Fruit fly (Drosophila melanogaster) whole organism, embryonic: ENCODE measurements around the gene CG4459.
A peak's percentile ranks its signal among the peaks of the same experiment; 100 is the strongest.

ENCODE experiments used
- Abd-B ChIP-seq: fragments of 200-800 bp; sonication (Bioruptor generic); optimal IDR thresholded peaks from 2 replicates; lab custom pipeline; 2018; ENCODE audit warnings: missing biosample characterization, mild to moderate bottlenecking, missing genetic modification characterization, moderate library complexity
- Atf-2 ChIP-seq: fragments of 200-800 bp; sonication (Bioruptor generic); optimal IDR thresholded peaks from 2 replicates; lab custom pipeline; 2016; ENCODE audit warnings: missing biosample characterization, missing genetic modification characterization
- Atf3 ChIP-seq: fragments of 200-800 bp; sonication (Bioruptor generic); optimal IDR thresholded peaks from 3 replicates; lab custom pipeline; 2016; ENCODE audit warnings: missing biosample characterization, missing genetic modification characterization
- CG11085 ChIP-seq: fragments of 200-800 bp; sonication (Bioruptor generic); IDR thresholded peaks from 2 replicates; pipeline ENCODE4 v1.3.6; 2022; ENCODE audit warnings: missing biosample characterization, missing genetic modification characterization
- CG11504 ChIP-seq: fragments of 200-800 bp; sonication (Bioruptor generic); optimal IDR thresholded peaks from 3 replicates; lab custom pipeline; 2019; ENCODE audit warnings: missing biosample characterization, mild to moderate bottlenecking, missing genetic modification characterization, moderate library complexity
- CG11560 ChIP-seq: fragments of 200-800 bp; sonication (Bioruptor generic); IDR thresholded peaks from 3 replicates; pipeline ENCODE4 v1.3.6; 2022; ENCODE audit warnings: missing biosample characterization, missing genetic modification characterization
- CG11695 ChIP-seq: fragments of 200-800 bp; sonication (Bioruptor generic); IDR thresholded peaks from 3 replicates; pipeline ENCODE4 v1.3.6; 2022; ENCODE audit warnings: missing biosample characterization, missing genetic modification characterization
- CG12236 ChIP-seq: fragments of 200-800 bp; sonication (Bioruptor generic); optimal IDR thresholded peaks from 2 replicates; lab custom pipeline; 2016; ENCODE audit warnings: missing biosample characterization, missing genetic modification characterization
- CG12659 ChIP-seq: fragments of 200-800 bp; sonication (Bioruptor generic); optimal IDR thresholded peaks from 3 replicates; lab custom pipeline; 2017; ENCODE audit warnings: mild to moderate bottlenecking, missing biosample characterization, missing genetic modification reagents, missing genetic modification characterization
- CG13123 ChIP-seq: fragments of 200-800 bp; sonication (Bioruptor generic); optimal IDR thresholded peaks from 2 replicates; lab custom pipeline; 2016; ENCODE audit warnings: missing biosample characterization, missing genetic modification characterization
- CG14014 ChIP-seq: fragments of 200-800 bp; sonication (Bioruptor generic); IDR thresholded peaks from 2 replicates; pipeline ENCODE4 v1.3.6; 2022; ENCODE audit warnings: missing biosample characterization, missing genetic modification characterization
- CG1602 ChIP-seq: fragments of 200-800 bp; sonication (Bioruptor generic); optimal IDR thresholded peaks from 3 replicates; lab custom pipeline; 2016; ENCODE audit warnings: missing biosample characterization, missing genetic modification characterization
- CG1603 ChIP-seq: fragments of 200-800 bp; sonication (Bioruptor generic); optimal IDR thresholded peaks from 2 replicates; lab custom pipeline; 2019; ENCODE audit warnings: missing biosample characterization, mild to moderate bottlenecking, missing genetic modification characterization, moderate library complexity
- CG17359 ChIP-seq: fragments of 200-800 bp; sonication (Bioruptor generic); optimal IDR thresholded peaks from 3 replicates; lab custom pipeline; 2018; ENCODE audit warnings: missing biosample characterization, mild to moderate bottlenecking, missing genetic modification characterization, moderate library complexity
- CG17385 ChIP-seq: fragments of 200-800 bp; sonication (Bioruptor generic); optimal IDR thresholded peaks from 3 replicates; lab custom pipeline; 2018; ENCODE audit warnings: missing biosample characterization, mild to moderate bottlenecking, missing genetic modification characterization
- CG2202 ChIP-seq: fragments of 200-800 bp; sonication (Bioruptor generic); optimal IDR thresholded peaks from 2 replicates; lab custom pipeline; 2018; ENCODE audit warnings: missing biosample characterization, mild to moderate bottlenecking, missing genetic modification characterization
- CG2875 ChIP-seq: fragments of 200-800 bp; sonication (Bioruptor generic); optimal IDR thresholded peaks from 2 replicates; lab custom pipeline; 2017; ENCODE audit warnings: missing biosample characterization, mild to moderate bottlenecking, missing genetic modification characterization, missing genetic modification reagents
- CG33213 ChIP-seq: fragments of 200-800 bp; sonication (Bioruptor generic); optimal IDR thresholded peaks from 3 replicates; lab custom pipeline; 2016; ENCODE audit warnings: missing biosample characterization, missing genetic modification characterization
- CG6689 ChIP-seq: fragments of 200-800 bp; sonication (Bioruptor generic); IDR thresholded peaks from 2 replicates; pipeline ENCODE4 v1.3.6; 2022; ENCODE audit warnings: missing biosample characterization, missing genetic modification characterization
- CG6791 ChIP-seq: fragments of 200-800 bp; sonication (Bioruptor generic); IDR thresholded peaks from 3 replicates; pipeline ENCODE4 v1.3.6; 2022; ENCODE audit warnings: missing biosample characterization, missing genetic modification characterization; ENCODE audit not compliant: partially characterized antibody
- CG6813 ChIP-seq: fragments of 200-800 bp; sonication (Bioruptor generic); optimal IDR thresholded peaks from 2 replicates; lab custom pipeline; 2017; ENCODE audit warnings: missing biosample characterization, missing genetic modification characterization, mild to moderate bottlenecking, moderate library complexity, missing genetic modification reagents
- CG7372 ChIP-seq: fragments of 200-800 bp; sonication (Bioruptor generic); IDR thresholded peaks from 2 replicates; pipeline ENCODE4 v1.3.6; 2022; ENCODE audit warnings: missing biosample characterization, missing genetic modification characterization
- CG8924 ChIP-seq: fragments of 200-800 bp; optimal IDR thresholded peaks from 3 replicates; lab custom pipeline; 2019; ENCODE audit warnings: missing biosample characterization, mild to moderate bottlenecking, missing genetic modification characterization, moderate library complexity
- CG9215 ChIP-seq: fragments of 200-800 bp; sonication (Bioruptor generic); IDR thresholded peaks from 2 replicates; pipeline ENCODE4 v1.3.6; 2022; ENCODE audit warnings: missing biosample characterization, missing genetic modification characterization
- CoRest ChIP-seq: fragments of 200-800 bp; sonication (Bioruptor generic); optimal IDR thresholded peaks from 3 replicates; lab custom pipeline; 2018; ENCODE audit warnings: missing biosample characterization, mild to moderate bottlenecking, missing genetic modification characterization, moderate library complexity
- E2f2 ChIP-seq: fragments of 200-800 bp; sonication (Bioruptor generic); IDR thresholded peaks from 2 replicates; pipeline ENCODE4 v1.3.6; 2022; ENCODE audit warnings: missing biosample characterization, missing genetic modification characterization
- Eip74EF ChIP-seq, 2 experiments: fragments of 200-800 bp in 1 of 2; fragments of >200 bp in 1 of 2; sonication (Bioruptor generic) in 1 of 2; optimal IDR thresholded peaks; 2 replicates each; lab custom pipeline; 2017 to 2019; ENCODE audit warnings: missing biosample characterization in 2 of 2, missing genetic modification characterization in 2 of 2, mild to moderate bottlenecking in 1 of 2, moderate library complexity in 1 of 2
- Fer1 ChIP-seq: fragments of 200-800 bp; sonication (Bioruptor generic); optimal IDR thresholded peaks from 2 replicates; lab custom pipeline; 2017; ENCODE audit warnings: missing biosample characterization, mild to moderate bottlenecking, missing genetic modification characterization
- HLHmδ ChIP-seq: fragments of 200-800 bp; sonication (Bioruptor generic); optimal IDR thresholded peaks from 2 replicates; lab custom pipeline; 2018; ENCODE audit warnings: missing biosample characterization, mild to moderate bottlenecking, missing genetic modification characterization, moderate library complexity
- Jarid2 ChIP-seq: fragments of 200-800 bp; sonication (Bioruptor generic); optimal IDR thresholded peaks from 3 replicates; lab custom pipeline; 2017; ENCODE audit warnings: mild to moderate bottlenecking, missing biosample characterization, missing genetic modification reagents, missing genetic modification characterization
- NC2β ChIP-seq: fragments of 200-800 bp; sonication (Bioruptor generic); optimal IDR thresholded peaks from 2 replicates; lab custom pipeline; 2016; ENCODE audit warnings: missing biosample characterization, missing genetic modification characterization
- Neu2 ChIP-seq: fragments of 200-800 bp; sonication (Bioruptor generic); optimal IDR thresholded peaks from 3 replicates; lab custom pipeline; 2016; ENCODE audit warnings: missing biosample characterization, missing genetic modification characterization, borderline replicate concordance
- Pdp1 ChIP-seq, 2 experiments: fragments of 200-800 bp; sonication (Bioruptor generic); optimal IDR thresholded peaks; 3 replicates each; lab custom pipeline; 2016; ENCODE audit warnings: missing biosample characterization in 2 of 2, missing genetic modification characterization in 2 of 2, mild to moderate bottlenecking in 1 of 2, moderate library complexity in 1 of 2
- TFAM ChIP-seq: fragments of 200-800 bp; sonication (Bioruptor generic); optimal IDR thresholded peaks from 2 replicates; lab custom pipeline; 2017; ENCODE audit warnings: missing biosample characterization, missing genetic modification characterization, inconsistent platforms
- bcd ChIP-seq: fragments of 200-800 bp; sonication (Bioruptor generic); optimal IDR thresholded peaks from 2 replicates; lab custom pipeline; 2017; ENCODE audit warnings: missing biosample characterization, mild to moderate bottlenecking, missing genetic modification characterization
- dpn ChIP-seq, 2 experiments: fragments of 200-800 bp; sonication (Bioruptor generic); optimal IDR thresholded peaks; 3 replicates each; lab custom pipeline; 2016; ENCODE audit warnings: missing biosample characterization in 2 of 2, missing genetic modification characterization in 2 of 2
- dysf ChIP-seq: fragments of 200-800 bp; sonication (Bioruptor generic); IDR thresholded peaks from 3 replicates; pipeline ENCODE4 v1.3.6; 2022; ENCODE audit warnings: missing biosample characterization, missing genetic modification characterization
- eve ChIP-seq, 2 experiments: fragments of >200 bp; optimal IDR thresholded peaks; 2 replicates each; lab custom pipeline; 2017; ENCODE audit warnings: missing biosample characterization in 2 of 2, missing genetic modification characterization in 2 of 2
- gcm ChIP-seq: fragments of 200-800 bp; sonication (Bioruptor generic); optimal IDR thresholded peaks from 2 replicates; lab custom pipeline; 2019; ENCODE audit warnings: missing biosample characterization, mild to moderate bottlenecking, missing genetic modification characterization, moderate library complexity
- gt ChIP-seq: fragments of 200-800 bp; sonication (Bioruptor generic); IDR thresholded peaks from 2 replicates; pipeline ENCODE4 v1.3.6; 2022; ENCODE audit warnings: missing biosample characterization, missing genetic modification characterization
- kay ChIP-seq: fragments of 200-800 bp; sonication (Bioruptor generic); optimal IDR thresholded peaks from 2 replicates; lab custom pipeline; 2016; ENCODE audit warnings: missing biosample characterization, missing genetic modification characterization
- kni ChIP-seq: fragments of 200-800 bp; sonication (Bioruptor generic); optimal IDR thresholded peaks from 3 replicates; lab custom pipeline; 2017; ENCODE audit warnings: mild to moderate bottlenecking, missing biosample characterization, missing genetic modification reagents, missing genetic modification characterization
- lilli ChIP-seq: fragments of 200-800 bp; sonication (Bioruptor generic); optimal IDR thresholded peaks from 3 replicates; lab custom pipeline; 2016; ENCODE audit warnings: missing biosample characterization, missing genetic modification characterization
- ranshi ChIP-seq: fragments of 200-800 bp; sonication (Bioruptor generic); IDR thresholded peaks from 2 replicates; pipeline ENCODE4 v1.3.6; 2022; ENCODE audit warnings: missing biosample characterization, missing genetic modification characterization
- sisA ChIP-seq: fragments of 200-800 bp; sonication (Bioruptor generic); IDR thresholded peaks from 2 replicates; pipeline ENCODE4 v1.3.6; 2022; ENCODE audit warnings: missing biosample characterization, missing genetic modification characterization
- stwl ChIP-seq: fragments of 200-800 bp; sonication (Bioruptor generic); optimal IDR thresholded peaks from 3 replicates; lab custom pipeline; 2018; ENCODE audit warnings: missing biosample characterization, mild to moderate bottlenecking, missing genetic modification characterization, moderate library complexity
- sug ChIP-seq: fragments of 200-800 bp; optimal IDR thresholded peaks from 2 replicates; lab custom pipeline; 2019; ENCODE audit warnings: missing biosample characterization, mild to moderate bottlenecking, missing genetic modification characterization, moderate library complexity
- tio ChIP-seq: fragments of 200-800 bp; sonication (Bioruptor generic); optimal IDR thresholded peaks from 2 replicates; lab custom pipeline; 2017; ENCODE audit warnings: missing biosample characterization, missing genetic modification characterization, inconsistent platforms
- twi ChIP-seq: fragments of 200-800 bp; optimal IDR thresholded peaks from 2 replicates; lab custom pipeline; 2019; ENCODE audit warnings: missing biosample characterization, mild to moderate bottlenecking, missing genetic modification characterization, moderate library complexity

Gene CG4459

dm6 chr3R:19904865-19905373 is 23.5 kb downstream of the CG4459 start, which contains the start of the genes Surf6 and RhoGAP92B (continued):
- peak; percentile 84 for TF ChIP-seq E2f2 (GFP tag; lab: Robert Waterston, UW)
- 0 out of 3 replicates have a peak, but pooled peaks have one; percentile 43 for TF ChIP-seq CG6791 (GFP tag; lab: Robert Waterston, UW)
- TF ChIP-seq dysf (GFP tag; lab: Robert Waterston, UW) = 0 out of 3 replicates have a peak, but pooled peaks have one; percentile 42
- peak; percentile 85 for TF ChIP-seq CG1603 (tag; lab: Kevin White, UChicago)
- TF ChIP-seq gt (GFP tag; lab: Robert Waterston, UW) = no peak
- peak; percentile 63 for TF ChIP-seq gcm (GFP tag; lab: Kevin White, UChicago)
- no peak for TF ChIP-seq HLHmδ (GFP tag; lab: Kevin White, UChicago)
- TF ChIP-seq NC2β (GFP tag; lab: Kevin White, UChicago) = peak; percentile 78
- TF ChIP-seq CG12659 (GFP tag; lab: Kevin White, UChicago) = peak; percentile 88
- peak; percentile 17 for TF ChIP-seq CG1602 (GFP tag; lab: Kevin White, UChicago)
- peak; percentile 39 for TF ChIP-seq kni (GFP tag; lab: Kevin White, UChicago)
- TF ChIP-seq kay (GFP tag; lab: Kevin White, UChicago) = peak; percentile 75
- no peak for TF ChIP-seq TFAM (GFP tag; lab: Kevin White, UChicago)
- TF ChIP-seq stwl (tag; lab: Kevin White, UChicago) = peak; percentile 89
- no peak for TF ChIP-seq Abd-B (GFP tag; lab: Kevin White, UChicago)
- TF ChIP-seq Pdp1 (GFP tag; optimal IDR thresholded peaks at IDR 0.05; lab: Kevin White, UChicago) = peak; percentile 45 to 61
- TF ChIP-seq CG11504 (tag; lab: Kevin White, UChicago) = peak; percentile 69
- peak; percentile 71 for TF ChIP-seq lilli (GFP tag; lab: Kevin White, UChicago)
- TF ChIP-seq CG6689 (GFP tag; lab: Robert Waterston, UW) = peak; percentile 57
- peak in 1 of 2 experiments; percentile 60 for TF ChIP-seq Eip74EF (GFP tag; optimal IDR thresholded peaks at IDR 0.05; lab: Kevin White, UChicago)
- TF ChIP-seq bcd (GFP tag; lab: Kevin White, UChicago) = peak; percentile 59
- TF ChIP-seq CG33213 = peak; percentile 76
- TF ChIP-seq Fer1 (GFP tag; lab: Kevin White, UChicago) = peak; percentile 79
- TF ChIP-seq sug (tag; lab: Kevin White, UChicago) = peak; percentile 69
- TF ChIP-seq CG8924 (tag; lab: Kevin White, UChicago) = peak; percentile 70
- TF ChIP-seq CG7372 (GFP tag; lab: Robert Waterston, UW) = no peak
- TF ChIP-seq Jarid2 (GFP tag; lab: Kevin White, UChicago) = peak; percentile 53
- peak; percentile 66 for TF ChIP-seq CoRest (tag; lab: Kevin White, UChicago)
- peak; percentile 36; the same call in 1 of the 2 replicates for TF ChIP-seq sisA (GFP tag; lab: Robert Waterston, UW)
- TF ChIP-seq tio = no peak
- TF ChIP-seq CG12236 (GFP tag; lab: Kevin White, UChicago) = no peak
- TF ChIP-seq Atf-2 (GFP tag; lab: Kevin White, UChicago) = peak; percentile 33
- TF ChIP-seq CG11085 (GFP tag; lab: Robert Waterston, UW) = no peak
- no peak for TF ChIP-seq CG13123 (GFP tag; lab: Kevin White, UChicago)
- TF ChIP-seq dpn (GFP tag; optimal IDR thresholded peaks at IDR 0.05; lab: Kevin White, UChicago) = peak; percentile 58 to 68
- peak; percentile 15 for TF ChIP-seq CG2875 (GFP tag; lab: Kevin White, UChicago)
- no peak for TF ChIP-seq eve (GFP tag; optimal IDR thresholded peaks at IDR 0.05; lab: Kevin White, UChicago)
- TF ChIP-seq twi (tag; lab: Kevin White, UChicago) = peak; percentile 38
- peak; percentile 67 for TF ChIP-seq CG17385
- peak; percentile 62 for TF ChIP-seq CG17359 (tag; lab: Kevin White, UChicago)
- peak; percentile 37 for TF ChIP-seq Atf3 (GFP tag; lab: Kevin White, UChicago)
- peak; percentile 44 for TF ChIP-seq CG9215 (GFP tag; lab: Robert Waterston, UW)
- TF ChIP-seq Neu2 (GFP tag; lab: Kevin White, UChicago) = no peak
- peak; percentile 45; the same call in 1 of the 2 replicates for TF ChIP-seq CG14014
- TF ChIP-seq CG2202 (tag; lab: Kevin White, UChicago) = peak; percentile 60
- peak; percentile 37 for TF ChIP-seq CG6813 (GFP tag; lab: Kevin White, UChicago)
- 0 out of 2 replicates have a peak, but pooled peaks have one; percentile 25 for TF ChIP-seq ranshi (GFP tag; lab: Robert Waterston, UW)
- no peak for TF ChIP-seq CG11560 (tag; lab: Robert Waterston, UW)
- 0 out of 3 replicates have a peak, but pooled peaks have one; percentile 25 for TF ChIP-seq CG11695
